Fruit fly (Drosophila melanogaster) whole organism, adult: ENCODE data around the gene Oseg2.

Experiments used
- CG14711 ChIP-seq: fragments of 200-800 bp; sonication (Bioruptor generic); optimal IDR thresholded peaks from 2 replicates; lab custom pipeline; 2018; ENCODE audit warnings: missing biosample characterization, mild to moderate bottlenecking, missing genetic modification characterization, moderate library complexity
- CG1620 ChIP-seq: fragments of 200-800 bp; sonication (Bioruptor generic); optimal IDR thresholded peaks from 2 replicates; lab custom pipeline; 2016; ENCODE audit warnings: missing biosample characterization, missing genetic modification characterization
- CG33017 ChIP-seq: fragments of 200-800 bp; sonication (Bioruptor generic); optimal IDR thresholded peaks from 2 replicates; lab custom pipeline; 2018; ENCODE audit warnings: missing biosample characterization, mild to moderate bottlenecking, missing genetic modification characterization, moderate library complexity
- CG5204 ChIP-seq: fragments of 200-800 bp; sonication (Bioruptor generic); optimal IDR thresholded peaks from 2 replicates; lab custom pipeline; 2016; ENCODE audit warnings: missing biosample characterization, missing genetic modification characterization
- CG7045 ChIP-seq: fragments of 200-800 bp; sonication (Bioruptor generic); optimal IDR thresholded peaks from 2 replicates; lab custom pipeline; 2017; ENCODE audit warnings: missing biosample characterization, mild to moderate bottlenecking, missing genetic modification characterization
- Clk ChIP-seq: fragments of 200-800 bp; sonication (Bioruptor generic); optimal IDR thresholded peaks from 2 replicates; lab custom pipeline; 2017; ENCODE audit warnings: missing biosample characterization, missing genetic modification characterization
- Crg-1 ChIP-seq: fragments of 200-800 bp; sonication (Bioruptor generic); optimal IDR thresholded peaks from 2 replicates; lab custom pipeline; 2016; ENCODE audit warnings: missing biosample characterization, missing genetic modification characterization
- Hr96 ChIP-seq: fragments of 200-800 bp; sonication (Bioruptor generic); optimal IDR thresholded peaks from 2 replicates; lab custom pipeline; 2016; ENCODE audit warnings: missing biosample characterization, missing genetic modification characterization
- Mnt ChIP-seq: fragments of 200-800 bp; sonication (Bioruptor generic); optimal IDR thresholded peaks from 2 replicates; lab custom pipeline; 2016; ENCODE audit warnings: missing biosample characterization, mild to moderate bottlenecking, missing genetic modification characterization
- cic ChIP-seq: fragments of 200-800 bp; sonication (Bioruptor generic); optimal IDR thresholded peaks from 2 replicates; lab custom pipeline; 2017; ENCODE audit warnings: missing biosample characterization, mild to moderate bottlenecking, missing genetic modification characterization, moderate library complexity
- kay ChIP-seq: fragments of 200-800 bp; sonication (Bioruptor generic); peaks from one replicate; lab custom pipeline; 2016; ENCODE audit warnings: missing biosample characterization, missing genetic modification characterization, borderline replicate concordance
- pad ChIP-seq: fragments of 200-800 bp; sonication (Bioruptor generic); optimal IDR thresholded peaks from 3 replicates; lab custom pipeline; 2017; ENCODE audit warnings: missing biosample characterization, missing genetic modification characterization, mild to moderate bottlenecking, moderate library complexity, missing genetic modification reagents
- toe ChIP-seq: fragments of 200-800 bp; sonication (Bioruptor generic); optimal IDR thresholded peaks from 2 replicates; lab custom pipeline; 2016; ENCODE audit warnings: missing biosample characterization, missing genetic modification characterization

- TF ChIP-seq Clk (GFP tag; lab: Kevin White, UChicago) (no peak), kay (GFP tag; lab: Kevin White, UChicago) (no peak), Hr96 (GFP tag; lab: Kevin White, UChicago) (no peak), cic (no peak), CG7045 (no peak), CG5204 (no peak), Crg-1 (GFP tag; lab: Kevin White, UChicago) (no peak), toe (GFP tag; lab: Kevin White, UChicago) (no peak), CG14711 (tag; lab: Kevin White, UChicago) (no peak), pad (GFP tag; lab: Kevin White, UChicago) (no peak), CG1620 (GFP tag; lab: Kevin White, UChicago) (no peak), Mnt (GFP tag; lab: Kevin White, UChicago) (no peak), CG33017 (tag; lab: Kevin White, UChicago) (no peak)
These were observed 43.9 kb downstream of the Oseg2 start for dm6 chr3L:2273392-2273791.
